Worm (Caenorhabditis elegans): ENCODE data around the gene glb-10.

The glb-10 gene

ce11 chrII:6290047-6290582 lies 19.0 kb downstream of the glb-10 start, which contains the start of gene upb-1 (continued):
- TF ChIP-seq mab-9 (GFP tag; IDR thresholded peaks at IDR 0.05) (no peak), nhr-71 (tag; optimal IDR thresholded peaks at IDR 0.05) (peak; percentile 82), nhr-237 (tag; optimal IDR thresholded peaks at IDR 0.05) (no peak), ceh-88 (GFP tag; IDR thresholded peaks at IDR 0.05) (no peak), pax-3 (tag; optimal IDR thresholded peaks at IDR 0.05) (no peak), nhr-19 (GFP tag; conservative IDR thresholded peaks at IDR 0.05) (peak; percentile 64), blmp-1 (tag; optimal IDR thresholded peaks at IDR 0.05) (peak; percentile 52), lin-15B (tag; optimal IDR thresholded peaks at IDR 0.05) (no peak), dpl-1 (GFP tag; optimal IDR thresholded peaks at IDR 0.05) (no peak), fkh-4 (tag; optimal IDR thresholded peaks at IDR 0.05; ENCODE audit: borderline replicate concordance) (no peak), lin-13 (GFP tag; optimal IDR thresholded peaks at IDR 0.05) (no peak), unc-98 (GFP tag; IDR thresholded peaks at IDR 0.05) (no peak), ets-5 (GFP tag; IDR thresholded peaks at IDR 0.05) (no peak), elt-2 (tag; optimal IDR thresholded peaks at IDR 0.05) (peak; percentile 32), egl-13 (tag; optimal IDR thresholded peaks at IDR 0.05) (no peak), sup-37 (GFP tag; optimal IDR thresholded peaks at IDR 0.05) (no peak), lir-3 (tag; optimal IDR thresholded peaks at IDR 0.05; ENCODE audit: poor library complexity) (no peak), ceh-82 (tag; optimal IDR thresholded peaks at IDR 0.05) (no peak), pag-3 (tag; optimal IDR thresholded peaks at IDR 0.05; ENCODE audit: borderline replicate concordance, insufficient read depth) (no peak), mef-2 (tag; optimal IDR thresholded peaks at IDR 0.05) (no peak), tlp-1 (tag; optimal IDR thresholded peaks at IDR 0.05) (no peak), ces-1 (GFP tag; optimal IDR thresholded peaks at IDR 0.05) (no peak), C16A3.4 (tag; optimal IDR thresholded peaks at IDR 0.05) (no peak), F16B12.6 (tag; optimal IDR thresholded peaks at IDR 0.05) (no peak), snpc-4 (tag; optimal IDR thresholded peaks at IDR 0.05) (no peak), irx-1 (tag; optimal IDR thresholded peaks at IDR 0.05) (no peak), nhr-47 (tag; optimal IDR thresholded peaks at IDR 0.05) (peak; percentile 3), nhr-77 (tag; optimal IDR thresholded peaks at IDR 0.05) (no peak), ceh-90 (tag; optimal IDR thresholded peaks at IDR 0.05) (no peak), xbp-1 (tag; optimal IDR thresholded peaks at IDR 0.05) (no peak), swsn-7 (tag; optimal IDR thresholded peaks at IDR 0.05) (peak; percentile 7), efl-3 (GFP tag; optimal IDR thresholded peaks at IDR 0.05) (no peak), lin-14 (GFP tag; optimal IDR thresholded peaks at IDR 0.05) (peak; percentile 72), tbx-2 (tag; optimal IDR thresholded peaks at IDR 0.05) (no peak), snu-23 (GFP tag; optimal IDR thresholded peaks at IDR 0.05) (peak; percentile 55), sptf-1 (tag; optimal IDR thresholded peaks at IDR 0.05) (no peak), mdl-1 (tag; optimal IDR thresholded peaks at IDR 0.05) (peak in 1 of 2 experiments; percentile 64), egl-27 (tag; optimal IDR thresholded peaks at IDR 0.05) (no peak)

DNA sequence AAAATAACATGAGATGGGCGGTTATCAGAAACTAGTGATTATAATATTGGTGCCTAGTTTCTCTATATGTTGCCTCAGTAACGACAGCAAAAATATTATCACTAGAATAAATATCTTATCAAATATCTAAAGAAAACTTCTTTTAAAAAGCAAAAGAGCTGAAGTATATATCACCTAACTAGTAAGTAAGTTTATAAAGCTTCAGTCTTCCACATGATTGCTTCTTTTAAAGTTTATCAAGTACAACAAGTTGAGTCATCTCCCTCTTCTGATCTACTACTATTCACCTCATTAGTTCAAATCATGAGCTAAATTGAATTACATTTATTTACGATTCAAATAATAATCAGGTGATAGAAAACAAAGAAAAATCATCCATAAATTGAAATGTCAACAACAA lies 21.0 kb downstream of the glb-10 start:
- peak; percentile 5 for TF ChIP-seq swsn-7 (tag; optimal IDR thresholded peaks at IDR 0.05)
- peak; percentile 3; the same call in 1 of the 2 replicates for TF ChIP-seq nhr-19 (GFP tag; conservative IDR thresholded peaks at IDR 0.05)
- TF ChIP-seq sptf-1 (tag; optimal IDR thresholded peaks at IDR 0.05) = no peak
- peak; percentile 87 for TF ChIP-seq ceh-8 (GFP tag; optimal IDR thresholded peaks at IDR 0.05)
- no peak for TF ChIP-seq nhr-11 (tag; optimal IDR thresholded peaks at IDR 0.05)
- peak; percentile 1 to 32 for TF ChIP-seq lsy-2 (tag; optimal IDR thresholded peaks at IDR 0.05)
- TF ChIP-seq fkh-8 (tag; optimal IDR thresholded peaks at IDR 0.05) = peak; percentile 13
- TF ChIP-seq fkh-10 (GFP tag; optimal IDR thresholded peaks at IDR 0.05) = no peak
- peak; percentile 55 for TF ChIP-seq nhr-71 (tag; optimal IDR thresholded peaks at IDR 0.05)
- no peak for TF ChIP-seq unc-130 (tag; optimal IDR thresholded peaks at IDR 0.05)
- TF ChIP-seq efl-3 (GFP tag; optimal IDR thresholded peaks at IDR 0.05) = no peak
- TF ChIP-seq hlh-17 (GFP tag; optimal IDR thresholded peaks at IDR 0.05; ENCODE audit: borderline replicate concordance) = no peak
- no peak for TF ChIP-seq ztf-4 (tag; optimal IDR thresholded peaks at IDR 0.05)
- TF ChIP-seq dsc-1 (tag; optimal IDR thresholded peaks at IDR 0.05) = no peak
- no peak for TF ChIP-seq ceh-63 (GFP tag; optimal IDR thresholded peaks at IDR 0.05)
